Worm (Caenorhabditis elegans) whole organism, L3 larva: Measurements from ENCODE around the gene bgal-2.

ENCODE experiments used
- R02D3.7 ChIP-seq: fragments of 150-350 bp; optimal IDR thresholded peaks from 2 replicates; lab custom pipeline; 2014; ENCODE audit warnings: missing biosample characterization, missing genetic modification characterization
- ZK546.5 ChIP-seq: sonication (generic microtip); optimal IDR thresholded peaks from 2 replicates; lab custom pipeline; 2017; ENCODE audit warnings: missing biosample characterization, missing genetic modification characterization
- aly-2 ChIP-seq: fragments of 150-350 bp; optimal IDR thresholded peaks from 2 replicates; lab custom pipeline; 2014; ENCODE audit warnings: missing biosample characterization, missing genetic modification characterization
- ama-1 ChIP-seq: fragments of 150-350 bp; optimal IDR thresholded peaks from 2 replicates; lab custom pipeline; 2018
- ceh-16 ChIP-seq: sonication (generic microtip); optimal IDR thresholded peaks from 2 replicates; lab custom pipeline; 2017; ENCODE audit warnings: missing biosample characterization, missing genetic modification characterization
- ceh-28 ChIP-seq: fragments of 150-350 bp; optimal IDR thresholded peaks from 2 replicates; lab custom pipeline; 2014; ENCODE audit warnings: missing biosample characterization, missing genetic modification reagents, missing genetic modification characterization
- ceh-82 ChIP-seq: fragments of 150-350 bp; optimal IDR thresholded peaks from 2 replicates; lab custom pipeline; 2014; ENCODE audit warnings: missing biosample characterization, missing genetic modification characterization
- ceh-9 ChIP-seq: sonication (generic microtip); optimal IDR thresholded peaks from 2 replicates; lab custom pipeline; 2018; ENCODE audit warnings: missing biosample characterization, missing genetic modification characterization
- daf-12 ChIP-seq: fragments of 150-350 bp; optimal IDR thresholded peaks from 2 replicates; lab custom pipeline; 2014; ENCODE audit warnings: missing biosample characterization, missing genetic modification reagents, missing genetic modification characterization
- egl-27 ChIP-seq: sonication (generic microtip); optimal IDR thresholded peaks from 4 replicates; lab custom pipeline; 2017; ENCODE audit warnings: missing biosample characterization, missing genetic modification reagents, missing genetic modification characterization
- egl-5 ChIP-seq: fragments of 150-350 bp; optimal IDR thresholded peaks from 2 replicates; lab custom pipeline; 2017; ENCODE audit warnings: missing biosample characterization, missing genetic modification reagents, missing genetic modification characterization, inconsistent platforms
- elt-1 ChIP-seq: fragments of 150-350 bp; optimal IDR thresholded peaks from 2 replicates; lab custom pipeline; 2014; ENCODE audit warnings: missing biosample characterization, missing genetic modification characterization
- elt-2 ChIP-seq: sonication (generic microtip); optimal IDR thresholded peaks from 2 replicates; lab custom pipeline; 2016; ENCODE audit warnings: missing genetic modification reagents, mild to moderate bottlenecking, missing genetic modification characterization, missing compliant biosample characterization
- elt-3 ChIP-seq, 3 experiments: fragments of 150-350 bp in 1 of 3; sonication (generic microtip) in 2 of 3; optimal IDR thresholded peaks; 2 replicates in 2 of 3; 4 replicates in 1 of 3; lab custom pipeline; 2014 to 2017; ENCODE audit warnings: missing biosample characterization in 3 of 3, missing genetic modification characterization in 3 of 3
- eor-1 ChIP-seq, 2 experiments: fragments of 150-350 bp; optimal IDR thresholded peaks; 2 replicates each; lab custom pipeline; 2014 to 2018; ENCODE audit warnings: missing biosample characterization in 2 of 2, missing genetic modification characterization in 2 of 2
- fkh-10 ChIP-seq: sonication (generic microtip); optimal IDR thresholded peaks from 2 replicates; lab custom pipeline; 2017; ENCODE audit warnings: missing biosample characterization, missing genetic modification reagents, missing genetic modification characterization
- fkh-2 ChIP-seq: fragments of 150-350 bp; optimal IDR thresholded peaks from 2 replicates; lab custom pipeline; 2014; ENCODE audit warnings: missing biosample characterization, missing genetic modification reagents, missing genetic modification characterization
- fos-1 ChIP-seq: fragments of 150-350 bp; optimal IDR thresholded peaks from 2 replicates; lab custom pipeline; 2014; ENCODE audit warnings: missing biosample characterization, missing genetic modification characterization
- hmg-11 ChIP-seq: sonication (generic microtip); optimal IDR thresholded peaks from 2 replicates; lab custom pipeline; 2016; ENCODE audit warnings: missing genetic modification characterization, missing compliant biosample characterization
- jun-1 ChIP-seq: fragments of 150-350 bp; optimal IDR thresholded peaks from 2 replicates; lab custom pipeline; 2014; ENCODE audit warnings: missing biosample characterization, missing genetic modification reagents, missing genetic modification characterization
- lin-15B ChIP-seq: fragments of 150-350 bp; optimal IDR thresholded peaks from 2 replicates; lab custom pipeline; 2014; ENCODE audit warnings: missing biosample characterization, missing genetic modification characterization
- lin-39 ChIP-seq: fragments of 150-350 bp; optimal IDR thresholded peaks from 2 replicates; lab custom pipeline; 2018; ENCODE audit warnings: missing biosample characterization, missing genetic modification reagents, missing genetic modification characterization
- lsy-12 ChIP-seq: sonication (generic microtip); optimal IDR thresholded peaks from 2 replicates; lab custom pipeline; 2016; ENCODE audit warnings: mild to moderate bottlenecking, missing genetic modification characterization, missing compliant biosample characterization
- mdl-1 ChIP-seq: fragments of 150-350 bp; optimal IDR thresholded peaks from 2 replicates; lab custom pipeline; 2014; ENCODE audit warnings: missing biosample characterization, missing genetic modification characterization
- mml-1 ChIP-seq: fragments of 150-350 bp; sonication (generic microtip); optimal IDR thresholded peaks from 3 replicates; lab custom pipeline; 2014; ENCODE audit warnings: missing biosample characterization, missing genetic modification characterization
- nfya-1 ChIP-seq: sonication (generic microtip); optimal IDR thresholded peaks from 2 replicates; lab custom pipeline; 2017; ENCODE audit warnings: missing genetic modification characterization, mild to moderate bottlenecking, missing compliant biosample characterization, antibody characterized with exemption, moderate library complexity; ENCODE audit not compliant: insufficient read depth
- nhr-11 ChIP-seq: fragments of 150-350 bp; optimal IDR thresholded peaks from 2 replicates; lab custom pipeline; 2014; ENCODE audit warnings: missing biosample characterization, missing genetic modification characterization
- nhr-12 ChIP-seq: fragments of 150-350 bp; optimal IDR thresholded peaks from 2 replicates; lab custom pipeline; 2014; ENCODE audit warnings: missing biosample characterization, missing genetic modification characterization
- nhr-23 ChIP-seq: fragments of 150-350 bp; optimal IDR thresholded peaks from 2 replicates; lab custom pipeline; 2014; ENCODE audit warnings: missing biosample characterization, missing genetic modification reagents, missing genetic modification characterization
- nhr-237 ChIP-seq: fragments of 150-350 bp; optimal IDR thresholded peaks from 2 replicates; lab custom pipeline; 2014; ENCODE audit warnings: missing biosample characterization, missing genetic modification characterization
- nhr-25 ChIP-seq: sonication (generic microtip); optimal IDR thresholded peaks from 2 replicates; lab custom pipeline; 2017; ENCODE audit warnings: missing biosample characterization, missing genetic modification characterization
- nhr-28 ChIP-seq: fragments of 150-350 bp; optimal IDR thresholded peaks from 2 replicates; lab custom pipeline; 2014; ENCODE audit warnings: missing biosample characterization, missing genetic modification characterization
- nhr-43 ChIP-seq: sonication (generic microtip); optimal IDR thresholded peaks from 2 replicates; lab custom pipeline; 2016; ENCODE audit warnings: mild to moderate bottlenecking, missing genetic modification characterization, missing compliant biosample characterization; ENCODE audit not compliant: poor library complexity, severe bottlenecking
- nhr-67 ChIP-seq: fragments of 150-350 bp; optimal IDR thresholded peaks from 2 replicates; lab custom pipeline; 2014; ENCODE audit warnings: missing biosample characterization, missing genetic modification characterization
- nhr-76 ChIP-seq: fragments of 150-350 bp; sonication (generic microtip); optimal IDR thresholded peaks from 5 replicates; lab custom pipeline; 2014; ENCODE audit warnings: missing biosample characterization, missing genetic modification characterization
- nhr-77 ChIP-seq: fragments of 150-350 bp; optimal IDR thresholded peaks from 2 replicates; lab custom pipeline; 2014; ENCODE audit warnings: missing biosample characterization, missing genetic modification characterization
- pha-4 ChIP-seq: fragments of 150-350 bp; optimal IDR thresholded peaks from 2 replicates; lab custom pipeline; 2014; ENCODE audit warnings: missing biosample characterization, missing genetic modification reagents, missing genetic modification characterization
- pqm-1 ChIP-seq: fragments of 150-350 bp; optimal IDR thresholded peaks from 2 replicates; lab custom pipeline; 2017; ENCODE audit warnings: missing biosample characterization, missing genetic modification characterization, inconsistent platforms
- sea-2 ChIP-seq: fragments of 150-350 bp; sonication (generic microtip); optimal IDR thresholded peaks from 4 replicates; lab custom pipeline; 2014; ENCODE audit warnings: missing biosample characterization, missing genetic modification reagents, missing genetic modification characterization
- skn-1 ChIP-seq: fragments of 150-350 bp; optimal IDR thresholded peaks from 2 replicates; lab custom pipeline; 2014; ENCODE audit warnings: missing biosample characterization, missing genetic modification characterization
- snpc-4 ChIP-seq: fragments of 150-350 bp; optimal IDR thresholded peaks from 2 replicates; lab custom pipeline; 2014; ENCODE audit warnings: missing biosample characterization, missing genetic modification characterization
- tbx-2 ChIP-seq: sonication (generic microtip); optimal IDR thresholded peaks from 2 replicates; lab custom pipeline; 2016; ENCODE audit warnings: mild to moderate bottlenecking, missing genetic modification characterization, missing compliant biosample characterization
- unc-39 ChIP-seq: sonication (generic microtip); optimal IDR thresholded peaks from 4 replicates; lab custom pipeline; 2017; ENCODE audit warnings: missing biosample characterization, missing genetic modification characterization
- unc-62 ChIP-seq: fragments of 150-350 bp; sonication (generic microtip); optimal IDR thresholded peaks from 4 replicates; lab custom pipeline; 2014; ENCODE audit warnings: missing biosample characterization, missing genetic modification reagents, missing genetic modification characterization
- zag-1 ChIP-seq: fragments of 150-350 bp; optimal IDR thresholded peaks from 2 replicates; lab custom pipeline; 2014; ENCODE audit warnings: missing biosample characterization, missing genetic modification characterization
- ztf-11 ChIP-seq: fragments of 150-350 bp; optimal IDR thresholded peaks from 2 replicates; lab custom pipeline; 2014; ENCODE audit warnings: missing biosample characterization, missing genetic modification characterization
- ztf-4 ChIP-seq: fragments of 150-350 bp; optimal IDR thresholded peaks from 2 replicates; lab custom pipeline; 2014; ENCODE audit warnings: missing biosample characterization, missing genetic modification characterization

bgal-2 gene

ce11 chrX:6749124-6749822 is 34.9 kb upstream of the bgal-2 start (continued):
- TF ChIP-seq nhr-76 (no peak), nhr-23 (tag; lab: Kevin White, UChicago) (peak; percentile 95), elt-1 (tag; lab: Kevin White, UChicago) (no peak), nfya-1 (tag; lab: Kevin White, UChicago) (peak; percentile 65), nhr-43 (tag; lab: Kevin White, UChicago) (peak; percentile 93)

- TF ChIP-seq fos-1 (tag; lab: Kevin White, UChicago) (no peak), R02D3.7 (tag; lab: Kevin White, UChicago) (no peak), eor-1 (tag; optimal IDR thresholded peaks at IDR 0.05; lab: Kevin White, UChicago) (peak; percentile 39 to 57), lsy-12 (tag; lab: Kevin White, UChicago) (peak; percentile 11), nhr-12 (tag; lab: Kevin White, UChicago) (no peak), skn-1 (tag; lab: Kevin White, UChicago) (no peak), pha-4 (tag; lab: Kevin White, UChicago) (peak; percentile 99), jun-1 (peak; percentile 85), ceh-82 (no peak), ztf-11 (tag; lab: Kevin White, UChicago) (no peak), ceh-16 (tag; lab: Kevin White, UChicago) (no peak), fkh-10 (GFP tag; lab: Kevin White, UChicago) (no peak), unc-39 (no peak), nhr-67 (no peak), nhr-237 (no peak), nhr-77 (tag; lab: Kevin White, UChicago) (no peak), hmg-11 (tag; lab: Kevin White, UChicago) (peak; percentile 68), elt-3 (tag; optimal IDR thresholded peaks at IDR 0.05; lab: Kevin White, UChicago) (peak in 1 of 3 experiments; percentile 78), pqm-1 (tag; lab: Kevin White, UChicago) (peak; percentile 87), egl-27 (tag; lab: Kevin White, UChicago) (peak; percentile 84), daf-12 (tag; lab: Kevin White, UChicago) (no peak), fkh-2 (tag; lab: Kevin White, UChicago) (no peak), zag-1 (tag; lab: Kevin White, UChicago) (no peak), ceh-28 (tag; lab: Kevin White, UChicago) (peak; percentile 45), unc-62 (peak; percentile 41), mdl-1 (tag; lab: Kevin White, UChicago) (peak; percentile 100), tbx-2 (peak; percentile 77), nhr-43 (tag; lab: Kevin White, UChicago) (peak; percentile 83), ZK546.5 (tag; lab: Kevin White, UChicago) (no peak), lin-39 (tag; lab: Kevin White, UChicago) (peak; percentile 72), elt-2 (peak; percentile 89), ama-1 (peak; percentile 70), elt-1 (tag; lab: Kevin White, UChicago) (peak; percentile 54), sea-2 (GFP tag; lab: Kevin White, UChicago) (no peak), nfya-1 (tag; lab: Kevin White, UChicago) (peak; percentile 75), ztf-4 (tag; lab: Kevin White, UChicago) (no peak), nhr-28 (tag; lab: Kevin White, UChicago) (no peak), nhr-76 (no peak), egl-5 (tag; lab: Kevin White, UChicago) (peak; percentile 75), mml-1 (tag; lab: Kevin White, UChicago) (peak; percentile 97), nhr-25 (peak; percentile 95), lin-15B (tag; lab: Kevin White, UChicago) (no peak), nhr-23 (tag; lab: Kevin White, UChicago) (peak; percentile 86), aly-2 (tag; lab: Kevin White, UChicago) (no peak), nhr-11 (tag; lab: Kevin White, UChicago) (peak; percentile 64), ceh-9 (no peak), snpc-4 (tag; lab: Kevin White, UChicago) (peak; percentile 31)
These were observed 34.1 kb upstream of the bgal-2 start for ce11 chrX:6750145-6750544.
